Fruit fly (Drosophila melanogaster) whole organism, prepupa: ENCODE measurements around the gene CG6569.

Source experiments
- Blimp-1 ChIP-seq: fragments of 200-800 bp; sonication (Bioruptor generic); optimal IDR thresholded peaks from 3 replicates; lab custom pipeline; 2017; ENCODE audit warnings: missing biosample characterization, missing genetic modification characterization, mild to moderate bottlenecking, moderate library complexity, missing genetic modification reagents
- CG10631 ChIP-seq: fragments of 200-800 bp; sonication (Bioruptor generic); optimal IDR thresholded peaks from 2 replicates; lab custom pipeline; 2016; ENCODE audit warnings: missing biosample characterization, missing genetic modification characterization
- CG10669 ChIP-seq: fragments of 200-800 bp; sonication (Bioruptor generic); optimal IDR thresholded peaks from 3 replicates; lab custom pipeline; 2018; ENCODE audit warnings: missing biosample characterization, mild to moderate bottlenecking, missing genetic modification characterization, moderate library complexity
- CG11294 ChIP-seq: fragments of 200-800 bp; sonication (Bioruptor generic); IDR thresholded peaks from 2 replicates; pipeline ENCODE4 v1.3.6; 2022; ENCODE audit warnings: missing biosample characterization, missing genetic modification characterization
- CG11762 ChIP-seq: fragments of 200-800 bp; sonication (Bioruptor generic); optimal IDR thresholded peaks from 3 replicates; lab custom pipeline; 2016; ENCODE audit warnings: missing biosample characterization, missing genetic modification characterization; ENCODE audit not compliant: insufficient read depth
- CG11902 ChIP-seq: fragments of 200-800 bp; sonication (Bioruptor generic); optimal IDR thresholded peaks from 3 replicates; lab custom pipeline; 2016; ENCODE audit warnings: missing biosample characterization, missing genetic modification characterization
- CG1621 ChIP-seq: fragments of 200-800 bp; sonication (Bioruptor generic); optimal IDR thresholded peaks from 3 replicates; lab custom pipeline; 2018; ENCODE audit warnings: missing biosample characterization, mild to moderate bottlenecking, missing genetic modification characterization
- CG16779 ChIP-seq: fragments of 200-800 bp; sonication (Bioruptor generic); optimal IDR thresholded peaks from 3 replicates; lab custom pipeline; 2017; ENCODE audit warnings: missing biosample characterization, mild to moderate bottlenecking, missing genetic modification characterization
- CG3032 ChIP-seq: fragments of 200-800 bp; optimal IDR thresholded peaks from 2 replicates; lab custom pipeline; 2019; ENCODE audit warnings: missing biosample characterization, mild to moderate bottlenecking, missing genetic modification characterization, moderate library complexity
- CG31627 ChIP-seq: fragments of 200-800 bp; sonication (Bioruptor generic); optimal IDR thresholded peaks from 3 replicates; lab custom pipeline; 2016; ENCODE audit warnings: missing biosample characterization, missing genetic modification characterization
- CG32006 ChIP-seq: fragments of 200-800 bp; sonication (Bioruptor generic); optimal IDR thresholded peaks from 3 replicates; lab custom pipeline; 2017; ENCODE audit warnings: missing biosample characterization, mild to moderate bottlenecking, missing genetic modification characterization
- CG3919 ChIP-seq: fragments of 200-800 bp; sonication (Bioruptor generic); optimal IDR thresholded peaks from 3 replicates; lab custom pipeline; 2016; ENCODE audit warnings: missing biosample characterization, missing genetic modification characterization
- CG4318 ChIP-seq: fragments of 200-800 bp; sonication (Bioruptor generic); optimal IDR thresholded peaks from 3 replicates; lab custom pipeline; 2017; ENCODE audit warnings: missing biosample characterization, mild to moderate bottlenecking, missing genetic modification characterization
- CG6276 ChIP-seq: fragments of 200-800 bp; sonication (Bioruptor generic); optimal IDR thresholded peaks from 2 replicates; lab custom pipeline; 2017; ENCODE audit warnings: missing biosample characterization, mild to moderate bottlenecking, missing genetic modification characterization
- CG6792 ChIP-seq: fragments of 200-800 bp; sonication (Bioruptor generic); optimal IDR thresholded peaks from 3 replicates; lab custom pipeline; 2016; ENCODE audit warnings: missing biosample characterization, missing genetic modification characterization
- CG6808 ChIP-seq: fragments of 200-800 bp; sonication (Bioruptor generic); optimal IDR thresholded peaks from 3 replicates; lab custom pipeline; 2017; ENCODE audit warnings: missing biosample characterization, missing genetic modification characterization, mild to moderate bottlenecking, moderate library complexity, missing genetic modification reagents
- CG6854 ChIP-seq: fragments of 200-800 bp; sonication (Bioruptor generic); optimal IDR thresholded peaks from 2 replicates; lab custom pipeline; 2017; ENCODE audit warnings: missing biosample characterization, mild to moderate bottlenecking, missing genetic modification characterization
- CG7368 ChIP-seq: fragments of 200-800 bp; sonication (Bioruptor generic); optimal IDR thresholded peaks from 3 replicates; lab custom pipeline; 2016; ENCODE audit warnings: missing biosample characterization, missing genetic modification characterization
- CG8319 ChIP-seq: fragments of 200-800 bp; sonication (Bioruptor generic); optimal IDR thresholded peaks from 3 replicates; lab custom pipeline; 2016; ENCODE audit warnings: missing biosample characterization, missing genetic modification characterization
- CG9139 ChIP-seq: fragments of 200-800 bp; sonication (Bioruptor generic); optimal IDR thresholded peaks from 3 replicates; lab custom pipeline; 2017; ENCODE audit warnings: missing biosample characterization, mild to moderate bottlenecking, missing genetic modification characterization
- Eip75B ChIP-seq: fragments of 200-800 bp; sonication (Bioruptor generic); optimal IDR thresholded peaks from 3 replicates; lab custom pipeline; 2016; ENCODE audit warnings: missing biosample characterization, missing genetic modification characterization
- Eip78C ChIP-seq: fragments of 200-800 bp; sonication (Bioruptor generic); peaks from one replicate; lab custom pipeline; 2016; ENCODE audit warnings: missing biosample characterization, missing genetic modification characterization
- Eip93F ChIP-seq: fragments of 200-800 bp; sonication (Bioruptor generic); optimal IDR thresholded peaks from 2 replicates; lab custom pipeline; 2016; ENCODE audit warnings: missing biosample characterization, mild to moderate bottlenecking, missing genetic modification characterization
- Ets21C ChIP-seq: fragments of 200-800 bp; sonication (Bioruptor generic); optimal IDR thresholded peaks from 3 replicates; lab custom pipeline; 2016; ENCODE audit warnings: missing biosample characterization, missing genetic modification characterization
- Ets96B ChIP-seq: fragments of 200-800 bp; optimal IDR thresholded peaks from 2 replicates; lab custom pipeline; 2019; ENCODE audit warnings: missing biosample characterization, mild to moderate bottlenecking, missing genetic modification characterization, moderate library complexity
- Gug ChIP-seq: fragments of 200-800 bp; sonication (Bioruptor generic); IDR thresholded peaks from 2 replicates; pipeline ENCODE4 v1.3.6; 2022; ENCODE audit warnings: missing biosample characterization, missing genetic modification characterization
- Hr38 ChIP-seq: sonication (Bioruptor generic); optimal IDR thresholded peaks from 2 replicates; lab custom pipeline; 2016; ENCODE audit warnings: missing biosample characterization, missing genetic modification characterization
- Hr39 ChIP-seq: fragments of 200-800 bp; sonication (Bioruptor generic); optimal IDR thresholded peaks from 2 replicates; lab custom pipeline; 2016; ENCODE audit warnings: missing biosample characterization, missing genetic modification characterization
- Hr4 ChIP-seq: fragments of 200-800 bp; sonication (Bioruptor generic); optimal IDR thresholded peaks from 3 replicates; lab custom pipeline; 2016; ENCODE audit warnings: missing biosample characterization, missing genetic modification characterization
- Lpt ChIP-seq: fragments of 200-800 bp; sonication (Bioruptor generic); optimal IDR thresholded peaks from 3 replicates; lab custom pipeline; 2016; ENCODE audit warnings: missing biosample characterization, missing genetic modification characterization
- Met ChIP-seq: fragments of 200-800 bp; sonication (Bioruptor generic); optimal IDR thresholded peaks from 3 replicates; lab custom pipeline; 2016; ENCODE audit warnings: missing biosample characterization, missing genetic modification characterization
- OdsH ChIP-seq: fragments of 200-800 bp; sonication (Bioruptor generic); optimal IDR thresholded peaks from 3 replicates; lab custom pipeline; 2016; ENCODE audit warnings: missing biosample characterization, missing genetic modification characterization
- Smox ChIP-seq: fragments of 200-800 bp; sonication (Bioruptor generic); optimal IDR thresholded peaks from 3 replicates; lab custom pipeline; 2016; ENCODE audit warnings: missing biosample characterization, missing genetic modification characterization
- Sox102F ChIP-seq: fragments of 200-800 bp; sonication (Bioruptor generic); optimal IDR thresholded peaks from 2 replicates; lab custom pipeline; 2016; ENCODE audit warnings: missing biosample characterization, mild to moderate bottlenecking, missing genetic modification characterization
- Sox14 ChIP-seq: fragments of 200-800 bp; sonication (Bioruptor generic); optimal IDR thresholded peaks from 3 replicates; lab custom pipeline; 2016; ENCODE audit warnings: missing biosample characterization, missing genetic modification characterization
- Sox15 ChIP-seq: fragments of 200-800 bp; sonication (Bioruptor generic); optimal IDR thresholded peaks from 3 replicates; lab custom pipeline; 2016; ENCODE audit warnings: missing biosample characterization, missing genetic modification characterization
- acj6 ChIP-seq: fragments of 200-800 bp; sonication (Bioruptor generic); optimal IDR thresholded peaks from 3 replicates; lab custom pipeline; 2016; ENCODE audit warnings: missing biosample characterization, missing genetic modification characterization
- dac ChIP-seq: fragments of 200-800 bp; sonication (Bioruptor generic); optimal IDR thresholded peaks from 2 replicates; lab custom pipeline; 2017; ENCODE audit warnings: missing biosample characterization, mild to moderate bottlenecking, missing genetic modification characterization
- dsx ChIP-seq: fragments of 200-800 bp; optimal IDR thresholded peaks from 3 replicates; lab custom pipeline; 2019; ENCODE audit warnings: missing biosample characterization, mild to moderate bottlenecking, missing genetic modification characterization, moderate library complexity; ENCODE audit not compliant: poor library complexity, severe bottlenecking
- eg ChIP-seq: fragments of 200-800 bp; sonication (Bioruptor generic); IDR thresholded peaks from 3 replicates; pipeline ENCODE4 v1.3.6; 2022; ENCODE audit warnings: missing biosample characterization, missing genetic modification characterization
- esn ChIP-seq: fragments of 200-800 bp; sonication (Bioruptor generic); optimal IDR thresholded peaks from 2 replicates; lab custom pipeline; 2016; ENCODE audit warnings: missing biosample characterization, mild to moderate bottlenecking, missing genetic modification characterization, moderate library complexity
- fd59A ChIP-seq: fragments of 200-800 bp; sonication (Bioruptor generic); optimal IDR thresholded peaks from 2 replicates; lab custom pipeline; 2017; ENCODE audit warnings: missing biosample characterization, mild to moderate bottlenecking, missing genetic modification characterization, missing genetic modification reagents
- fd85E ChIP-seq: fragments of 200-800 bp; sonication (Bioruptor generic); optimal IDR thresholded peaks from 3 replicates; lab custom pipeline; 2016; ENCODE audit warnings: missing biosample characterization, missing genetic modification characterization
- fkh ChIP-seq: fragments of 200-800 bp; sonication (Bioruptor generic); optimal IDR thresholded peaks from 3 replicates; lab custom pipeline; 2017; ENCODE audit warnings: missing biosample characterization, mild to moderate bottlenecking, missing genetic modification characterization, moderate library complexity
- salr ChIP-seq, 2 experiments: fragments of 200-800 bp; sonication (Bioruptor generic); optimal IDR thresholded peaks; 3 replicates each; lab custom pipeline; 2016 to 2018; ENCODE audit warnings: missing biosample characterization in 2 of 2, missing genetic modification characterization in 2 of 2, mild to moderate bottlenecking in 1 of 2
- spab ChIP-seq: fragments of 200-800 bp; sonication (Bioruptor generic); optimal IDR thresholded peaks from 2 replicates; lab custom pipeline; 2017; ENCODE audit warnings: missing biosample characterization, mild to moderate bottlenecking, missing genetic modification characterization, missing genetic modification reagents
- ss ChIP-seq, 2 experiments: fragments of 200-800 bp; sonication (Bioruptor generic); optimal IDR thresholded peaks; 2 replicates in 1 of 2; 3 replicates in 1 of 2; lab custom pipeline; 2017 to 2018; ENCODE audit warnings: mild to moderate bottlenecking in 2 of 2, missing biosample characterization in 2 of 2, missing genetic modification characterization in 2 of 2, moderate library complexity in 1 of 2
- svp ChIP-seq: fragments of 200-800 bp; sonication (Bioruptor generic); peaks from one replicate; lab custom pipeline; 2016; ENCODE audit warnings: missing biosample characterization, missing genetic modification characterization
- topi ChIP-seq: fragments of 200-800 bp; sonication (Bioruptor generic); optimal IDR thresholded peaks from 3 replicates; lab custom pipeline; 2016; ENCODE audit warnings: missing biosample characterization, missing genetic modification characterization
- vri ChIP-seq: fragments of 200-800 bp; sonication (Bioruptor generic); optimal IDR thresholded peaks from 3 replicates; lab custom pipeline; 2016; ENCODE audit warnings: missing biosample characterization, mild to moderate bottlenecking, missing genetic modification characterization

CG6569 gene

dm6 chr3R:21888696-21889602, 21.2 kb upstream of the CG6569 start, which contains the start of gene CG43844:
CG43844 (plus strand) TSS chr3R:21889539.
- TF ChIP-seq OdsH (peak; percentile 0), Hr4 (GFP tag; lab: Kevin White, UChicago) (no peak), spab (GFP tag; lab: Kevin White, UChicago) (no peak), CG1621 (tag; lab: Kevin White, UChicago) (no peak), CG6792 (GFP tag; lab: Kevin White, UChicago) (no peak), CG6808 (GFP tag; lab: Kevin White, UChicago) (no peak), Lpt (GFP tag; lab: Kevin White, UChicago) (no peak), Met (GFP tag; lab: Kevin White, UChicago) (peak; percentile 23), Eip78C (GFP tag; lab: Kevin White, UChicago) (peak; percentile 51), CG7368 (GFP tag; lab: Kevin White, UChicago) (peak; percentile 15), Ets96B (no peak), CG4318 (GFP tag; lab: Kevin White, UChicago) (no peak), CG8319 (GFP tag; lab: Kevin White, UChicago) (no peak), CG10669 (GFP tag; lab: Kevin White, UChicago) (no peak), acj6 (GFP tag; lab: Kevin White, UChicago) (peak; percentile 23), salr (GFP tag; optimal IDR thresholded peaks at IDR 0.05; lab: Kevin White, UChicago) (no peak), Sox15 (no peak), CG11902 (peak; percentile 9), CG31627 (GFP tag; lab: Kevin White, UChicago) (no peak), CG6276 (GFP tag; lab: Kevin White, UChicago) (no peak), Smox (no peak), CG3919 (GFP tag; lab: Kevin White, UChicago) (no peak), Ets21C (no peak), Gug (GFP tag; lab: Robert Waterston, UW) (no peak), CG16779 (tag; lab: Kevin White, UChicago) (no peak), CG10631 (GFP tag; lab: Kevin White, UChicago) (no peak), topi (peak; percentile 4), CG3032 (tag; lab: Kevin White, UChicago) (no peak), Sox102F (GFP tag; lab: Kevin White, UChicago) (no peak), CG11762 (GFP tag; lab: Kevin White, UChicago) (no peak), CG9139 (GFP tag; lab: Kevin White, UChicago) (no peak), svp (GFP tag; lab: Kevin White, UChicago) (peak; percentile 54), dsx (GFP tag; lab: Kevin White, UChicago) (peak; percentile 83), esn (GFP tag; lab: Kevin White, UChicago) (peak; percentile 21), Hr39 (GFP tag; lab: Kevin White, UChicago) (no peak), fd85E (GFP tag; lab: Kevin White, UChicago) (no peak), Eip93F (GFP tag; lab: Kevin White, UChicago) (no peak), Eip75B (GFP tag; lab: Kevin White, UChicago) (no peak), Sox14 (GFP tag; lab: Kevin White, UChicago) (no peak), Hr38 (no peak), eg (GFP tag; lab: Robert Waterston, UW) (no peak), dac (GFP tag; lab: Kevin White, UChicago) (no peak), Blimp-1 (GFP tag; lab: Kevin White, UChicago) (no peak), CG6854 (GFP tag; lab: Kevin White, UChicago) (no peak), CG32006 (no peak), ss (GFP tag; optimal IDR thresholded peaks at IDR 0.05; lab: Kevin White, UChicago) (no peak), vri (peak; percentile 10), fkh (GFP tag; lab: Kevin White, UChicago) (no peak), CG11294 (GFP tag; lab: Robert Waterston, UW) (no peak), fd59A (GFP tag; lab: Kevin White, UChicago) (no peak)
